Worm (Caenorhabditis elegans): ENCODE measurements around the gene ddl-3.
"Not testable (repeated sequence)": the region's sequence is repeated elsewhere in the genome, so short reads cannot be mapped to it uniquely, and the experiment has no call there.

The ddl-3 gene

ce11 chrII:14346243-14346642, 2.0 kb upstream of the ddl-3 start, which contains the start of gene Y54G11A.9:
TSS of gene Y54G11A.9 (minus strand) at chrII:14346438.
- TF ChIP-seq efl-1 (optimal IDR thresholded peaks at IDR 0.05), result peak in 1 of 2 experiments; percentile 14
- TF ChIP-seq efl-1 (GFP tag; optimal IDR thresholded peaks at IDR 0.05 in 1 of 2), result not testable (repeated sequence)

- TF ChIP-seq ceh-63 (GFP tag; optimal IDR thresholded peaks at IDR 0.05), result no peak
- TF ChIP-seq ztf-11 (tag; optimal IDR thresholded peaks at IDR 0.05), result no peak
- TF ChIP-seq tbx-2 (tag; optimal IDR thresholded peaks at IDR 0.05), result no peak
- TF ChIP-seq mef-2 (tag; optimal IDR thresholded peaks at IDR 0.05), result no peak
- peak in 1 of 2 experiments; percentile 18 for TF ChIP-seq efl-1 (optimal IDR thresholded peaks at IDR 0.05)
- peak in 1 of 2 experiments; percentile 18 for TF ChIP-seq efl-1 (GFP tag; optimal IDR thresholded peaks at IDR 0.05 in 1 of 2)
- TF ChIP-seq rnt-1 (tag; optimal IDR thresholded peaks at IDR 0.05), result no peak
- peak; percentile 16 for TF ChIP-seq F16B12.6 (tag; optimal IDR thresholded peaks at IDR 0.05)
- no peak for TF ChIP-seq ces-1 (GFP tag; optimal IDR thresholded peaks at IDR 0.05)
- TF ChIP-seq irx-1 (tag; optimal IDR thresholded peaks at IDR 0.05), result no peak
- no peak for TF ChIP-seq fkh-10 (GFP tag; optimal IDR thresholded peaks at IDR 0.05)
- TF ChIP-seq nhr-85 (tag), result no peak
- TF ChIP-seq pax-3 (tag; optimal IDR thresholded peaks at IDR 0.05), result no peak
- peak; percentile 36 for TF ChIP-seq ceh-8 (GFP tag; optimal IDR thresholded peaks at IDR 0.05)
- TF ChIP-seq isw-1 (GFP tag; IDR thresholded peaks at IDR 0.05), result no peak
- TF ChIP-seq nhr-28 (tag; optimal IDR thresholded peaks at IDR 0.05), result no peak
- TF ChIP-seq dpl-1 (GFP tag; optimal IDR thresholded peaks at IDR 0.05), result peak in 1 of 3 experiments; percentile 22
- no peak for TF ChIP-seq nhr-90 (tag; optimal IDR thresholded peaks at IDR 0.05; ENCODE audit: poor library complexity)
These were observed 23.0 kb downstream of the ddl-3 start for ce11 chrII:14321225-14321624.

- TF ChIP-seq ceh-8 (GFP tag; optimal IDR thresholded peaks at IDR 0.05) (peak; percentile 48), lsy-2 (tag; optimal IDR thresholded peaks at IDR 0.05) (no peak), irx-1 (tag; optimal IDR thresholded peaks at IDR 0.05) (no peak)
These were observed 25.0 kb downstream of the ddl-3 start for ce11 chrII:14319227-14319626.

ce11 chrII:14318027-14318426, 26.2 kb downstream of the ddl-3 start, which contains the start of gene Y54G11A.14:
TSS of gene Y54G11A.14 (plus strand) at chrII:14318158.
- TF ChIP-seq ceh-88 (GFP tag; IDR thresholded peaks at IDR 0.05) (no peak), unc-30 (tag; optimal IDR thresholded peaks at IDR 0.05) (no peak), F16B12.6 (tag; optimal IDR thresholded peaks at IDR 0.05) (no peak), ama-1 (optimal IDR thresholded peaks at IDR 0.05) (no peak), ceh-63 (GFP tag; optimal IDR thresholded peaks at IDR 0.05) (no peak), nhr-90 (tag; optimal IDR thresholded peaks at IDR 0.05; ENCODE audit: poor library complexity) (no peak), nhr-77 (tag; optimal IDR thresholded peaks at IDR 0.05) (no peak), sptf-1 (tag; optimal IDR thresholded peaks at IDR 0.05) (no peak), snpc-4 (tag; optimal IDR thresholded peaks at IDR 0.05) (no peak), sox-4 (tag; optimal IDR thresholded peaks at IDR 0.05) (no peak), elt-3 (tag; optimal IDR thresholded peaks at IDR 0.05) (no peak), aly-2 (tag; optimal IDR thresholded peaks at IDR 0.05) (no peak), ces-1 (GFP tag; optimal IDR thresholded peaks at IDR 0.05) (no peak), jun-1 (tag; optimal IDR thresholded peaks at IDR 0.05) (no peak), snu-23 (GFP tag; optimal IDR thresholded peaks at IDR 0.05) (no peak), C04F5.9 (tag; optimal IDR thresholded peaks at IDR 0.05) (no peak), ceh-82 (tag; optimal IDR thresholded peaks at IDR 0.05) (no peak)

- TF ChIP-seq alr-1 (tag; optimal IDR thresholded peaks at IDR 0.05; ENCODE audit: borderline replicate concordance) (no peak), efl-1 (optimal IDR thresholded peaks at IDR 0.05) (no peak), efl-1 (GFP tag; optimal IDR thresholded peaks at IDR 0.05 in 1 of 2) (peak in 1 of 2 experiments; percentile 44), nhr-76 (tag; optimal IDR thresholded peaks at IDR 0.05) (no peak), nhr-19 (GFP tag; conservative IDR thresholded peaks at IDR 0.05) (no peak), hlh-4 (tag; optimal IDR thresholded peaks at IDR 0.05) (no peak)
These were observed 32.1 kb downstream of the ddl-3 start for ce11 chrII:14312182-14312581.

Measured in whole organism, L1 larva.